Worm (Caenorhabditis elegans) whole organism, L1 larva: ENCODE results near the gene cid-1.

Experiments
- dpl-1 ChIP-seq, 3 experiments: fragments of 150-350 bp in 2 of 3; sonication (generic microtip) in 1 of 3; optimal IDR thresholded peaks; 2 replicates each; lab custom pipeline; 2014 to 2017; ENCODE audit warnings: missing biosample characterization in 3 of 3, missing genetic modification characterization in 3 of 3, missing genetic modification reagents in 3 of 3
- egl-27 ChIP-seq, 2 experiments: fragments of 150-350 bp in 1 of 2; sonication (generic microtip); optimal IDR thresholded peaks; 3 replicates each; lab custom pipeline; 2017 to 2018; ENCODE audit warnings: missing biosample characterization in 2 of 2, missing genetic modification characterization in 2 of 2, missing genetic modification reagents in 2 of 2
- fkh-10 ChIP-seq: sonication (generic microtip); optimal IDR thresholded peaks from 2 replicates; lab custom pipeline; 2017; ENCODE audit warnings: missing biosample characterization, missing genetic modification reagents, missing genetic modification characterization
- grh-1 ChIP-seq: fragments of 200-800 bp; sonication (Bioruptor generic); IDR thresholded peaks from 2 replicates; pipeline ENCODE4 v1.3.6; 2022; ENCODE audit warnings: missing genetic modification reagents, missing genetic modification characterization, missing compliant biosample characterization
- irx-1 ChIP-seq: sonication (generic microtip); optimal IDR thresholded peaks from 2 replicates; lab custom pipeline; 2016; ENCODE audit warnings: missing genetic modification characterization, missing compliant biosample characterization
- nhr-12 ChIP-seq: sonication (generic microtip); optimal IDR thresholded peaks from 2 replicates; lab custom pipeline; 2017; ENCODE audit warnings: missing biosample characterization, missing genetic modification characterization
- nhr-19 ChIP-seq: fragments of 200-800 bp; sonication (Bioruptor generic); conservative IDR thresholded peaks from 2 replicates; pipeline ENCODE4 v1.3.6; 2022; ENCODE audit warnings: missing genetic modification characterization, missing compliant biosample characterization
- unc-62 ChIP-seq: fragments of 150-350 bp; optimal IDR thresholded peaks from 2 replicates; lab custom pipeline; 2014; ENCODE audit warnings: missing biosample characterization, missing genetic modification reagents, missing genetic modification characterization

- TF ChIP-seq grh-1 (GFP tag; lab: Robert Waterston, UW) (no peak), irx-1 (tag; lab: Kevin White, UChicago) (no peak), dpl-1 (GFP tag; optimal IDR thresholded peaks at IDR 0.05; lab: Kevin White, UChicago) (no peak), nhr-12 (tag; lab: Kevin White, UChicago) (no peak), egl-27 (tag; optimal IDR thresholded peaks at IDR 0.05; lab: Kevin White, UChicago) (no peak), fkh-10 (GFP tag; lab: Kevin White, UChicago) (no peak), nhr-19 (GFP tag; lab: Robert Waterston, UW) (no peak), unc-62 (no peak)
Observed at ce11 chrIII:5215375-5215774, 41.7 kb downstream of the cid-1 start, which contains the start of gene ZC155.4.
